Fruit fly (Drosophila melanogaster): ENCODE results near the gene CG5567.

CG5567 gene

dm6 chr3L:17804511-17804910 lies 38.8 kb downstream of the CG5567 start, which contains the start of gene ais (continued):
- no peak for TF ChIP-seq MTF-1 (GFP tag; optimal IDR thresholded peaks at IDR 0.05; ENCODE audit: borderline replicate concordance)
- TF ChIP-seq twi (tag; optimal IDR thresholded peaks at IDR 0.05), result no peak
- TF ChIP-seq CG4282 (GFP tag; optimal IDR thresholded peaks at IDR 0.05), result no peak
- peak; percentile 14 for TF ChIP-seq CG13775 (GFP tag; optimal IDR thresholded peaks at IDR 0.05)
- no peak for TF ChIP-seq Hr3 (GFP tag; optimal IDR thresholded peaks at IDR 0.05)
- no peak for TF ChIP-seq her (GFP tag; optimal IDR thresholded peaks at IDR 0.05)
- TF ChIP-seq Abd-B (GFP tag; optimal IDR thresholded peaks at IDR 0.05), result peak; percentile 7
- peak; percentile 93 for TF ChIP-seq dm (GFP tag; optimal IDR thresholded peaks at IDR 0.05)
- TF ChIP-seq tup (GFP tag; optimal IDR thresholded peaks at IDR 0.05), result no peak
- TF ChIP-seq tna (GFP tag; IDR thresholded peaks at IDR 0.05; ENCODE audit: partially characterized antibody), result no peak; the same call in 1 of the 2 replicates
- TF ChIP-seq Blimp-1 (GFP tag; optimal IDR thresholded peaks at IDR 0.05), result no peak
- TF ChIP-seq CG10366 (GFP tag; IDR thresholded peaks at IDR 0.05), result 0 out of 2 replicates have a peak, but pooled peaks have one; percentile 13
- TF ChIP-seq Ets97D (GFP tag; optimal IDR thresholded peaks at IDR 0.05), result peak; percentile 17
- no peak for TF ChIP-seq CkIIα-i1 (GFP tag; IDR thresholded peaks at IDR 0.05)
- TF ChIP-seq Kr (GFP tag; optimal IDR thresholded peaks at IDR 0.05), result no peak
- TF ChIP-seq Xbp1 (GFP tag; optimal IDR thresholded peaks at IDR 0.05), result peak; percentile 34
- TF ChIP-seq gfzf (GFP tag; optimal IDR thresholded peaks at IDR 0.05), result no peak
- TF ChIP-seq CG2678 (tag; optimal IDR thresholded peaks at IDR 0.05), result no peak
- TF ChIP-seq CG12155 (GFP tag; optimal IDR thresholded peaks at IDR 0.05), result no peak
- TF ChIP-seq BEAF-32 (GFP tag; optimal IDR thresholded peaks at IDR 0.05), result peak; percentile 34
- TF ChIP-seq Sox102F (GFP tag; optimal IDR thresholded peaks at IDR 0.05), result peak; percentile 30
- TF ChIP-seq sisA (GFP tag; IDR thresholded peaks at IDR 0.05), result no peak
- no peak for TF ChIP-seq CG18764 (GFP tag; optimal IDR thresholded peaks at IDR 0.05)
- TF ChIP-seq Nf-YC (tag; optimal IDR thresholded peaks at IDR 0.05), result no peak
- TF ChIP-seq CG17612 (GFP tag; IDR thresholded peaks at IDR 0.05), result no peak
- peak; percentile 9 for TF ChIP-seq nmo (GFP tag; optimal IDR thresholded peaks at IDR 0.05)
- no peak for TF ChIP-seq CG6254 (GFP tag; optimal IDR thresholded peaks at IDR 0.05)
- no peak for TF ChIP-seq Sry-β (GFP tag; optimal IDR thresholded peaks at IDR 0.05)
- no peak for TF ChIP-seq Mes4 (GFP tag; optimal IDR thresholded peaks at IDR 0.05)
- TF ChIP-seq CG4707 (GFP tag; optimal IDR thresholded peaks at IDR 0.05), result no peak
- TF ChIP-seq gsb-n (tag; optimal IDR thresholded peaks at IDR 0.05), result no peak
- TF ChIP-seq Dek (tag; optimal IDR thresholded peaks at IDR 0.05), result no peak
- no peak for TF ChIP-seq Hey (tag; optimal IDR thresholded peaks at IDR 0.05)
- TF ChIP-seq wek (GFP tag; optimal IDR thresholded peaks at IDR 0.05), result no peak
- TF ChIP-seq CG33213 (GFP tag; optimal IDR thresholded peaks at IDR 0.05), result no peak
- no peak for TF ChIP-seq peb (GFP tag; IDR thresholded peaks at IDR 0.05)
- no peak for TF ChIP-seq disco-r (GFP tag; optimal IDR thresholded peaks at IDR 0.05)
- no peak for TF ChIP-seq sima (GFP tag; optimal IDR thresholded peaks at IDR 0.05)
- peak; percentile 14 for TF ChIP-seq CG17359 (tag; optimal IDR thresholded peaks at IDR 0.05)
- peak; percentile 18 for TF ChIP-seq ewg (GFP tag; optimal IDR thresholded peaks at IDR 0.05)
- TF ChIP-seq Hsf (GFP tag; optimal IDR thresholded peaks at IDR 0.05), result no peak
- TF ChIP-seq luna (GFP tag; optimal IDR thresholded peaks at IDR 0.05), result no peak
- no peak for TF ChIP-seq CG17568 (GFP tag; optimal IDR thresholded peaks at IDR 0.05)
- peak; percentile 26 for TF ChIP-seq CG13624 (GFP tag; optimal IDR thresholded peaks at IDR 0.05)
- TF ChIP-seq Camta (GFP tag; optimal IDR thresholded peaks at IDR 0.05), result no peak
- peak; percentile 41 for TF ChIP-seq B-H2 (GFP tag; optimal IDR thresholded peaks at IDR 0.05)
- TF ChIP-seq corto (GFP tag; optimal IDR thresholded peaks at IDR 0.05), result no peak
- TF ChIP-seq pho (GFP tag; optimal IDR thresholded peaks at IDR 0.05), result no peak
- TF ChIP-seq E2f2 (GFP tag; IDR thresholded peaks at IDR 0.05), result peak; percentile 51
- no peak for TF ChIP-seq CG4730 (GFP tag; IDR thresholded peaks at IDR 0.05)
- TF ChIP-seq stc (GFP tag; IDR thresholded peaks at IDR 0.05), result no peak
